Fruit fly (Drosophila melanogaster): ENCODE results near the gene CG34124.

The CG34124 gene

DNA sequence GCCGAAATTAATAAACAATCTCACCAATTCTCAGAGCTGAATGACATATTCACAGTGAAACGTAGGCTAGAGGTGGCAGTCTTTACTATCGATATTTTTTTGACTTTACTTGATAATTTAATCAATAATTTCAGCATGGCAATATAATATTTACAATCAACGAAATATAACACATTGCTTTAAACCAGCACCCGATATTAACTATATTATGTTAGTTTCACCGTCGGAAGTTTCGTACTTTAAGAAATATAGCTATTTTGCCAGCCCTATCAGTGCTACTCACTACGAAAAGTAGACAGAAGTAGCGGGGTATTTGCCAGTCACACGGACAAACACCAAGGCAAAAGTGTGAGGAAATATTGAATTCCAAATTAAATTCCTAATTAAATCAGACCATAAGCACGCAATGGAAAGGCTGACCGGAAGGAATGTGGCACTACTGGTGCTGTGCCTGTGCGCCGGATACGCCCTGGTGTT is 52.6 kb downstream of the CG34124 start, which contains the start of the genes CG31917, Tfb5 and SelT (continued):
- TF ChIP-seq cwo (GFP tag; optimal IDR thresholded peaks at IDR 0.05) (peak; percentile 28), Aef1 (GFP tag; IDR thresholded peaks at IDR 0.05) (peak; percentile 22; the same call in 1 of the 3 replicates), CG7372 (GFP tag; IDR thresholded peaks at IDR 0.05) (0 out of 2 replicates have a peak, but pooled peaks have one; percentile 21), CG5180 (GFP tag; optimal IDR thresholded peaks at IDR 0.05) (no peak), CG1602 (GFP tag; optimal IDR thresholded peaks at IDR 0.05) (peak; percentile 55), row (GFP tag; IDR thresholded peaks at IDR 0.05) (peak; percentile 95), CG7786 (GFP tag; optimal IDR thresholded peaks at IDR 0.05) (peak; percentile 39), gsb-n (tag; optimal IDR thresholded peaks at IDR 0.05) (no peak), zf30C (GFP tag; optimal IDR thresholded peaks at IDR 0.05) (no peak), CG1603 (tag; optimal IDR thresholded peaks at IDR 0.05) (peak; percentile 75), gcm (GFP tag; optimal IDR thresholded peaks at IDR 0.05) (peak; percentile 61), Dbx (GFP tag; IDR thresholded peaks at IDR 0.05) (0 out of 3 replicates have a peak, but pooled peaks have one; percentile 11), CG6791 (GFP tag; IDR thresholded peaks at IDR 0.05; ENCODE audit: partially characterized antibody) (peak; percentile 57; the same call in 2 of the 3 replicates), Abd-B (GFP tag; optimal IDR thresholded peaks at IDR 0.05) (peak; percentile 46), CG12744 (GFP tag; optimal IDR thresholded peaks at IDR 0.05) (peak; percentile 40), CG3847 (GFP tag; IDR thresholded peaks at IDR 0.05) (peak; percentile 58), knrl (GFP tag; IDR thresholded peaks at IDR 0.05; ENCODE audit: partially characterized antibody) (peak; percentile 80), Xrp1 (GFP tag; IDR thresholded peaks at IDR 0.05) (peak; percentile 43; the same call in 1 of the 2 replicates), Bgb (GFP tag; IDR thresholded peaks at IDR 0.05; ENCODE audit: partially characterized antibody) (peak; percentile 75), CG4617 (GFP tag; optimal IDR thresholded peaks at IDR 0.05; ENCODE audit: borderline replicate concordance) (peak; percentile 89), usp (GFP tag; optimal IDR thresholded peaks at IDR 0.05) (no peak), CG16779 (GFP tag; IDR thresholded peaks at IDR 0.05) (no peak), so (GFP tag; IDR thresholded peaks at IDR 0.05) (no peak), CG31365 (tag; optimal IDR thresholded peaks at IDR 0.05) (no peak), Hmx (GFP tag; optimal IDR thresholded peaks at IDR 0.05) (no peak), CG10431 (GFP tag; optimal IDR thresholded peaks at IDR 0.05) (no peak), CG12219 (GFP tag; optimal IDR thresholded peaks at IDR 0.05) (peak; percentile 11), nerfin-1 (tag; optimal IDR thresholded peaks at IDR 0.05) (peak; percentile 45), kay (GFP tag; optimal IDR thresholded peaks at IDR 0.05) (peak; percentile 13), Deaf1 (tag; optimal IDR thresholded peaks at IDR 0.05) (no peak), fd3F (GFP tag; optimal IDR thresholded peaks at IDR 0.05) (peak; percentile 54), ase (GFP tag; IDR thresholded peaks at IDR 0.05) (no peak), her (GFP tag; optimal IDR thresholded peaks at IDR 0.05) (peak; percentile 24), sisA (GFP tag; IDR thresholded peaks at IDR 0.05) (peak; percentile 59; the same call in 1 of the 2 replicates), oc (tag; optimal IDR thresholded peaks at IDR 0.05) (no peak), PHDP (tag; optimal IDR thresholded peaks at IDR 0.05) (peak; percentile 68), Bteb2 (GFP tag; optimal IDR thresholded peaks at IDR 0.05) (peak; percentile 36), Tbp (GFP tag; optimal IDR thresholded peaks at IDR 0.05) (no peak), CG4404 (GFP tag; IDR thresholded peaks at IDR 0.05) (no peak), dm (GFP tag; optimal IDR thresholded peaks at IDR 0.05) (peak; percentile 62), NK7.1 (GFP tag; optimal IDR thresholded peaks at IDR 0.05) (no peak), dysf (GFP tag; IDR thresholded peaks at IDR 0.05) (peak; percentile 57; the same call in 1 of the 3 replicates), grn (GFP tag; optimal IDR thresholded peaks at IDR 0.05) (no peak), esg (GFP tag; conservative IDR thresholded peaks at IDR 0.05) (no peak), HLHmδ (GFP tag; optimal IDR thresholded peaks at IDR 0.05) (no peak), Med (GFP tag) (peak; percentile 92), CG11723 (GFP tag; optimal IDR thresholded peaks at IDR 0.05) (no peak), MTF-1 (GFP tag; optimal IDR thresholded peaks at IDR 0.05; ENCODE audit: borderline replicate concordance) (no peak), ems (GFP tag; optimal IDR thresholded peaks at IDR 0.05) (peak; percentile 8), CG34422 (GFP tag; IDR thresholded peaks at IDR 0.05) (peak; percentile 39; the same call in 2 of the 3 replicates)

Measured in whole organism, embryonic.